Fruit fly (Drosophila melanogaster): ENCODE measurements around the gene CG43246.

Gene CG43246

DNA sequence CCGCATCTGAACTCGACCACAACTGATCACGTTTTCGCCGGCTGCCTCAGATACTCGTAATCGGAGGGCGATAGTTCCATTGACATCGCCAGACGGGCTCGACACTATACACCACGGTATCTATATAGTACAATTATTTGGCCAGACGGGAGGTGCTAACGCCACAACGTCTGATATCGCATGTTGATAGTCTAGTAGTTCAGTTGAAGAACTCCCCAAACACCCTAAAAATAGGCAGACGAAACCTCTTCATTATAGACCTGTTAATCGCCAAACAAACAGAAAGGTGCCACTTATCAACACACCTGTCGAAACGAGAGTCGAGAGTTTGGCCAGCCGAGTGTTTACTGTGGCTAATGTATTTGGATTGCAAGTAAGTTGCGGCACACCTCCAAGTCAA, 18.6 kb downstream of the CG43246 start (continued):
- peak; percentile 45 for TF ChIP-seq onecut (GFP tag; IDR thresholded peaks at IDR 0.05)
- TF ChIP-seq E2f1 (GFP tag; IDR thresholded peaks at IDR 0.05), result no peak
- TF ChIP-seq fd64A (GFP tag; optimal IDR thresholded peaks at IDR 0.05), result peak; percentile 76
- no peak for TF ChIP-seq H2.0 (GFP tag; IDR thresholded peaks at IDR 0.05)
- TF ChIP-seq HmgZ (tag; optimal IDR thresholded peaks at IDR 0.05), result peak; percentile 48
- TF ChIP-seq az2 (GFP tag; optimal IDR thresholded peaks at IDR 0.05), result no peak
- TF ChIP-seq nmo (GFP tag; optimal IDR thresholded peaks at IDR 0.05), result no peak
- no peak for TF ChIP-seq amos (GFP tag; IDR thresholded peaks at IDR 0.05; ENCODE audit: partially characterized antibody)
- TF ChIP-seq CG3281 (GFP tag; optimal IDR thresholded peaks at IDR 0.05), result peak; percentile 40
- no peak for TF ChIP-seq slou (GFP tag; optimal IDR thresholded peaks at IDR 0.05)
- TF ChIP-seq CG1602 (GFP tag; optimal IDR thresholded peaks at IDR 0.05), result no peak
- TF ChIP-seq Vsx1 (GFP tag; optimal IDR thresholded peaks at IDR 0.05), result peak; percentile 75
- TF ChIP-seq CG7839 (tag; optimal IDR thresholded peaks at IDR 0.05), result no peak
- no peak for TF ChIP-seq CG8478 (optimal IDR thresholded peaks at IDR 0.05)
- TF ChIP-seq CG10543 (GFP tag; optimal IDR thresholded peaks at IDR 0.05), result peak; percentile 68
- no peak for TF ChIP-seq sim (GFP tag; IDR thresholded peaks at IDR 0.05)
- TF ChIP-seq CG10959 (GFP tag; IDR thresholded peaks at IDR 0.05), result no peak
- TF ChIP-seq trem (tag; optimal IDR thresholded peaks at IDR 0.05), result peak; percentile 3
- peak; percentile 5 for TF ChIP-seq Sry-δ (GFP tag; optimal IDR thresholded peaks at IDR 0.05)
- TF ChIP-seq Ravus (GFP tag; IDR thresholded peaks at IDR 0.05), result no peak
- TF ChIP-seq salm (tag; optimal IDR thresholded peaks at IDR 0.05), result no peak
- TF ChIP-seq Fer3 (tag; optimal IDR thresholded peaks at IDR 0.05), result peak; percentile 29
- TF ChIP-seq CG4820 (GFP tag; optimal IDR thresholded peaks at IDR 0.05), result no peak
- TF ChIP-seq NfI (GFP tag; optimal IDR thresholded peaks at IDR 0.05), result no peak
- TF ChIP-seq sens (GFP tag), result no peak
- TF ChIP-seq NK7.1 (GFP tag; optimal IDR thresholded peaks at IDR 0.05), result peak; percentile 19
- no peak for TF ChIP-seq bowl (GFP tag; IDR thresholded peaks at IDR 0.05)
- TF ChIP-seq D (optimal IDR thresholded peaks at IDR 0.05), result no peak
- peak; percentile 61 for TF ChIP-seq D (GFP tag; optimal IDR thresholded peaks at IDR 0.05)
- TF ChIP-seq Mrtf (GFP tag; IDR thresholded peaks at IDR 0.05), result no peak
- no peak for TF ChIP-seq phol (tag; optimal IDR thresholded peaks at IDR 0.05)
- TF ChIP-seq Hmr (GFP tag; optimal IDR thresholded peaks at IDR 0.05), result no peak
- peak; percentile 55 for TF ChIP-seq CG6765 (GFP tag; optimal IDR thresholded peaks at IDR 0.05)
- TF ChIP-seq gfzf (GFP tag; optimal IDR thresholded peaks at IDR 0.05), result peak; percentile 6
- no peak for TF ChIP-seq jigr1 (GFP tag; IDR thresholded peaks at IDR 0.05)
- TF ChIP-seq CG9437 (GFP tag; optimal IDR thresholded peaks at IDR 0.05), result no peak
- no peak for TF ChIP-seq Dfd (GFP tag; optimal IDR thresholded peaks at IDR 0.05)
- no peak for TF ChIP-seq pb (GFP tag; optimal IDR thresholded peaks at IDR 0.05)
- no peak for TF ChIP-seq slp2 (GFP tag; optimal IDR thresholded peaks at IDR 0.05)
- TF ChIP-seq pros (GFP tag; optimal IDR thresholded peaks at IDR 0.05), result peak; percentile 15
- TF ChIP-seq rib (GFP tag; IDR thresholded peaks at IDR 0.05), result peak; percentile 64
- TF ChIP-seq CG8359 (GFP tag; optimal IDR thresholded peaks at IDR 0.05; ENCODE audit: borderline replicate concordance), result peak; percentile 62
- no peak for TF ChIP-seq CG7357 (GFP tag; IDR thresholded peaks at IDR 0.05)
- TF ChIP-seq Oaz (GFP tag; IDR thresholded peaks at IDR 0.05), result no peak
- no peak for TF ChIP-seq usp (GFP tag; optimal IDR thresholded peaks at IDR 0.05)
- peak; percentile 42 for TF ChIP-seq CG12659 (GFP tag; optimal IDR thresholded peaks at IDR 0.05)
- peak; percentile 21 for TF ChIP-seq BEAF-32 (GFP tag; optimal IDR thresholded peaks at IDR 0.05)
- no peak for TF ChIP-seq Ssrp (tag; optimal IDR thresholded peaks at IDR 0.05)
- TF ChIP-seq CG12744 (GFP tag; optimal IDR thresholded peaks at IDR 0.05), result no peak
- peak; percentile 69 for TF ChIP-seq BtbVII (GFP tag; optimal IDR thresholded peaks at IDR 0.05)
- peak; percentile 33 for TF ChIP-seq CG13894 (tag; optimal IDR thresholded peaks at IDR 0.05)
- TF ChIP-seq tio (GFP tag; optimal IDR thresholded peaks at IDR 0.05), result no peak
- TF ChIP-seq D19B (GFP tag; optimal IDR thresholded peaks at IDR 0.05), result no peak
